Fruit fly (Drosophila melanogaster) S2 (cell line): ENCODE data around the gene kkv.

Source experiments
- CG8478 ChIP-seq: fragments of >200 bp; optimal IDR thresholded peaks from 2 replicates; lab custom pipeline; 2018
- CTCF ChIP-seq, 2 experiments: fragments of >200 bp; optimal IDR thresholded peaks; 2 replicates each; lab custom pipeline; 2018

DNA sequence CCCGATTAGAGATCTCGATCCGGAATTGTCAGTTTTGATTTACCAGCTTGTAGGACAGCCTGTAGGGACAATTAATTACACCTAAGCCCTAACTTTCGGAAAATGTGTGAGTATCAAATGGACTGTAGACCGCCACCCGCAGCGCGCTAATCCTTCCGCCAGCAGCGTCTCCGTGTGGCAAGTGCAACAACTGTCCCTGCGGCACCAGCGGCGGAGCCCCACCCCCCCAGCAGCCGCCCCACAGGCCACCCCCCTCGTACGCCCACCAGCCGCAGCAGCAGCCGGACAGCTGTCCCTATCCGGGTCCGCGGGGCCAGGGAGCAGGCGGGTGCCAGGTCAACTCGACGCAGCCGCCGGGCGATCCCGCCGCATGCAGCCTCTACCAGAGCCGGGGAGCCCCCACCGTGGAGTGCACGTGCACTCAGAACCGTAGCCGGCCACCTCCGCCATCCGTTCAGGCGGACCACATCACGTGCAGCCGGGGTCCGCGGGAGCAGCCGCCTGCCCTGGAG lies 23.1 kb downstream of the kkv start, which contains the start of the genes CG31542 and CG34277:
- no peak for TF ChIP-seq CTCF (optimal IDR thresholded peaks at IDR 0.05; lab: Kevin White, UChicago)
- TF ChIP-seq CG8478 (lab: Kevin White, UChicago), result no peak
